Worm (Caenorhabditis elegans) whole organism, midembryonic: ENCODE results near the gene vang-1.

Experiments
- cog-1 ChIP-seq: sonication (generic microtip); optimal IDR thresholded peaks from 2 replicates; lab custom pipeline; 2016; ENCODE audit warnings: missing genetic modification characterization, missing compliant biosample characterization
- med-1 ChIP-seq: sonication (generic microtip); optimal IDR thresholded peaks from 2 replicates; lab custom pipeline; 2017; ENCODE audit warnings: missing genetic modification characterization, mild to moderate bottlenecking, missing compliant biosample characterization, antibody characterized with exemption, missing genetic modification reagents; ENCODE audit not compliant: insufficient read depth
- ref-1 ChIP-seq: fragments of 200-800 bp; sonication (Bioruptor generic); conservative IDR thresholded peaks from 2 replicates; pipeline ENCODE4 v1.3.6; 2022; ENCODE audit warnings: missing genetic modification reagents, missing genetic modification characterization, missing compliant biosample characterization
- ztf-23 ChIP-seq: fragments of 200-800 bp; sonication (Bioruptor generic); IDR thresholded peaks from 2 replicates; pipeline ENCODE4 v1.3.6; 2022; ENCODE audit warnings: missing genetic modification reagents, missing genetic modification characterization, missing compliant biosample characterization
- ztf-29 ChIP-seq: fragments of 200-800 bp; sonication (Bioruptor generic); IDR thresholded peaks from 2 replicates; pipeline ENCODE4 v1.3.6; 2022; ENCODE audit warnings: missing genetic modification reagents, missing genetic modification characterization, missing compliant biosample characterization

DNA sequence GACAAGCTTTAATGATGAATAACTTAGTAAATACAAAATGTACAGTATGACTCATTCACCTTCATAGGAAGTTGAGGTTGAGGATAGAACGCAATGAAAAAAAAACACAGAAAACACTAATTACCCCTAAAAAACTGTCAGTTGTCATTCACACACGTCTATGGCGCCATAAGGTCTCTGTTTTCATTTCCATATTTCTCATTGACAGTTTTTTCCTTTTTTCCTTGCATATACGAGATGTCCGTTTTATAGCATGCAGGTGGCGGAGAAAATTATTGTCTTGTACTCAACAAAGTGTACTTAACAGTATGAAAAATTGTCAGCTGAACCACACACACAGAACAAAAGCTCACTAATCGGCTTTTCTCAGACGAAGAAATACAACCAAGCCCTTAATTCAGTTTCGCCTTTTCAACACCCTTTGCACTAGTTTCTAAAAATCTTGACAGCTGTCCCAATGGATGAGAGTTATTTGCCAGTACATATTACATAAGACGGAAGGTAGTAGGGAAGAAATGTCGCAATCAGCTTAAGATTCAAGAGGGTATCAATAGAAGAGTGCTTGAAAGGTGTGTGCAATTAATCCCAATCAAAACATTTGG lies 37.0 kb downstream of the vang-1 start:
- TF ChIP-seq ztf-29 (GFP tag; lab: Robert Waterston, UW) = no peak
- TF ChIP-seq ref-1 (GFP tag; lab: Robert Waterston, UW) = no peak
- TF ChIP-seq med-1 = no peak
- TF ChIP-seq cog-1 (tag; lab: Kevin White, UChicago) = no peak
- TF ChIP-seq ztf-23 (GFP tag; lab: Robert Waterston, UW) = no peak
